Worm (Caenorhabditis elegans) whole organism, late embryonic: ENCODE data around the gene R160.14.

Experiments
- C08G9.2 ChIP-seq: sonication (generic microtip); optimal IDR thresholded peaks from 2 replicates; lab custom pipeline; 2016; ENCODE audit warnings: mild to moderate bottlenecking, missing genetic modification characterization, moderate library complexity, missing compliant biosample characterization
- F13H6.1 ChIP-seq: sonication (generic microtip); optimal IDR thresholded peaks from 2 replicates; lab custom pipeline; 2016; ENCODE audit warnings: missing genetic modification characterization, missing compliant biosample characterization
- K02D7.2 ChIP-seq: sonication (generic microtip); optimal IDR thresholded peaks from 2 replicates; lab custom pipeline; 2017; ENCODE audit warnings: mild to moderate bottlenecking, missing genetic modification characterization, missing compliant biosample characterization
- K09A11.1 ChIP-seq: sonication (generic microtip); optimal IDR thresholded peaks from 2 replicates; lab custom pipeline; 2017; ENCODE audit warnings: antibody characterized with exemption, mild to moderate bottlenecking, missing genetic modification characterization, missing compliant biosample characterization; ENCODE audit not compliant: insufficient read depth
- ahr-1 ChIP-seq: sonication (generic microtip); optimal IDR thresholded peaks from 2 replicates; lab custom pipeline; 2016; ENCODE audit warnings: missing genetic modification characterization, missing compliant biosample characterization
- ama-1 ChIP-seq: fragments of 150-350 bp; optimal IDR thresholded peaks from 2 replicates; lab custom pipeline; 2014
- ceh-14 ChIP-seq: sonication (generic microtip); optimal IDR thresholded peaks from 2 replicates; lab custom pipeline; 2016; ENCODE audit warnings: missing genotype, missing genetic modification characterization, missing compliant biosample characterization
- ceh-18 ChIP-seq: sonication (generic microtip); optimal IDR thresholded peaks from 2 replicates; lab custom pipeline; 2016; ENCODE audit warnings: missing genetic modification characterization, missing compliant biosample characterization
- ceh-19 ChIP-seq: fragments of 200-800 bp; sonication (Bioruptor generic); optimal IDR thresholded peaks from 2 replicates; lab custom pipeline; 2018; ENCODE audit warnings: mild to moderate bottlenecking, missing genetic modification characterization, missing compliant biosample characterization
- ceh-2 ChIP-seq: sonication (generic microtip); optimal IDR thresholded peaks from 2 replicates; lab custom pipeline; 2016; ENCODE audit warnings: missing genotype, missing genetic modification characterization, missing compliant biosample characterization
- ceh-22 ChIP-seq: sonication (generic microtip); optimal IDR thresholded peaks from 2 replicates; lab custom pipeline; 2017; ENCODE audit warnings: missing biosample characterization, missing genetic modification characterization
- ceh-34 ChIP-seq: sonication (generic microtip); optimal IDR thresholded peaks from 2 replicates; lab custom pipeline; 2016; ENCODE audit warnings: mild to moderate bottlenecking, missing genetic modification characterization, missing compliant biosample characterization
- ceh-45 ChIP-seq: fragments of 200-800 bp; sonication (Bioruptor generic); IDR thresholded peaks from 2 replicates; pipeline ENCODE4 v1.3.6; 2022; ENCODE audit warnings: missing genetic modification reagents, missing genetic modification characterization, missing compliant biosample characterization
- ceh-48 ChIP-seq: sonication (generic microtip); optimal IDR thresholded peaks from 2 replicates; lab custom pipeline; 2016; ENCODE audit warnings: missing genetic modification characterization, inconsistent platforms, missing compliant biosample characterization
- ceh-6 ChIP-seq: fragments of 200-800 bp; sonication (Bioruptor generic); optimal IDR thresholded peaks from 2 replicates; lab custom pipeline; 2018; ENCODE audit warnings: mild to moderate bottlenecking, missing genetic modification characterization, missing compliant biosample characterization
- ceh-9 ChIP-seq: sonication (generic microtip); optimal IDR thresholded peaks from 2 replicates; lab custom pipeline; 2016; ENCODE audit warnings: mild to moderate bottlenecking, missing genetic modification characterization, inconsistent platforms, missing compliant biosample characterization
- che-1 ChIP-seq: sonication (generic microtip); optimal IDR thresholded peaks from 2 replicates; lab custom pipeline; 2016; ENCODE audit warnings: mild to moderate bottlenecking, missing genetic modification characterization, missing compliant biosample characterization
- dmd-4 ChIP-seq: sonication (generic microtip); optimal IDR thresholded peaks from 2 replicates; lab custom pipeline; 2016; ENCODE audit warnings: borderline replicate concordance, missing genetic modification characterization, missing compliant biosample characterization
- dve-1 ChIP-seq: sonication (generic microtip); optimal IDR thresholded peaks from 2 replicates; lab custom pipeline; 2017; ENCODE audit warnings: antibody characterized with exemption, mild to moderate bottlenecking, missing genetic modification characterization, missing compliant biosample characterization
- elt-4 ChIP-seq: sonication (generic microtip); optimal IDR thresholded peaks from 2 replicates; lab custom pipeline; 2016; ENCODE audit warnings: missing genetic modification characterization, missing compliant biosample characterization
- ets-4 ChIP-seq: sonication (generic microtip); optimal IDR thresholded peaks from 2 replicates; lab custom pipeline; 2016; ENCODE audit warnings: missing genetic modification characterization, missing compliant biosample characterization
- eyg-1 ChIP-seq: sonication (generic microtip); optimal IDR thresholded peaks from 2 replicates; lab custom pipeline; 2016; ENCODE audit warnings: missing genotype, missing genetic modification characterization, missing compliant biosample characterization
- fax-1 ChIP-seq: sonication (generic microtip); optimal IDR thresholded peaks from 2 replicates; lab custom pipeline; 2016; ENCODE audit warnings: missing genotype, missing genetic modification characterization, missing compliant biosample characterization
- fkh-6 ChIP-seq: sonication (generic microtip); optimal IDR thresholded peaks from 2 replicates; lab custom pipeline; 2016; ENCODE audit warnings: missing genetic modification characterization, missing compliant biosample characterization
- hlh-13 ChIP-seq: fragments of 200-800 bp; sonication (Bioruptor generic); optimal IDR thresholded peaks from 2 replicates; lab custom pipeline; 2018; ENCODE audit warnings: mild to moderate bottlenecking, missing genetic modification characterization, missing compliant biosample characterization
- hlh-15 ChIP-seq: sonication (generic microtip); optimal IDR thresholded peaks from 2 replicates; lab custom pipeline; 2016; ENCODE audit warnings: missing genetic modification characterization, missing compliant biosample characterization
- hlh-30 ChIP-seq: sonication (generic microtip); optimal IDR thresholded peaks from 2 replicates; lab custom pipeline; 2017; ENCODE audit warnings: antibody characterized with exemption, missing genetic modification characterization, missing compliant biosample characterization; ENCODE audit not compliant: insufficient read depth
- hlh-8 ChIP-seq: sonication (generic microtip); optimal IDR thresholded peaks from 2 replicates; lab custom pipeline; 2016; ENCODE audit warnings: missing genotype, missing genetic modification characterization, missing compliant biosample characterization
- lim-6 ChIP-seq: sonication (generic microtip); optimal IDR thresholded peaks from 2 replicates; lab custom pipeline; 2016; ENCODE audit warnings: missing genetic modification characterization, missing compliant biosample characterization
- madf-2 ChIP-seq: sonication (generic microtip); optimal IDR thresholded peaks from 2 replicates; lab custom pipeline; 2017; ENCODE audit warnings: missing genetic modification characterization, missing compliant biosample characterization
- mec-3 ChIP-seq: sonication (generic microtip); optimal IDR thresholded peaks from 2 replicates; lab custom pipeline; 2016; ENCODE audit warnings: borderline replicate concordance, missing genetic modification characterization, missing compliant biosample characterization
- npax-4 ChIP-seq: sonication (generic microtip); optimal IDR thresholded peaks from 2 replicates; lab custom pipeline; 2016; ENCODE audit warnings: missing genetic modification characterization, missing compliant biosample characterization
- odd-2 ChIP-seq: sonication (generic microtip); optimal IDR thresholded peaks from 2 replicates; lab custom pipeline; 2017; ENCODE audit warnings: antibody characterized with exemption, mild to moderate bottlenecking, missing genetic modification characterization, missing compliant biosample characterization
- pat-9 ChIP-seq: fragments of 200-800 bp; sonication (Bioruptor generic); optimal IDR thresholded peaks from 2 replicates; lab custom pipeline; 2018; ENCODE audit warnings: mild to moderate bottlenecking, missing genetic modification characterization, moderate library complexity, missing compliant biosample characterization
- pha-2 ChIP-seq: sonication (generic microtip); optimal IDR thresholded peaks from 2 replicates; lab custom pipeline; 2017; ENCODE audit warnings: mild to moderate bottlenecking, missing genetic modification characterization, missing compliant biosample characterization
- pha-4 ChIP-seq: fragments of 150-350 bp; optimal IDR thresholded peaks from 2 replicates; lab custom pipeline; 2018; ENCODE audit warnings: missing biosample characterization, missing genetic modification reagents, missing genetic modification characterization
- ref-2 ChIP-seq: sonication (generic microtip); optimal IDR thresholded peaks from 2 replicates; lab custom pipeline; 2016; ENCODE audit warnings: missing genetic modification characterization, missing compliant biosample characterization
- rnt-1 ChIP-seq: sonication (generic microtip); optimal IDR thresholded peaks from 2 replicates; lab custom pipeline; 2016; ENCODE audit warnings: missing genetic modification characterization, missing compliant biosample characterization
- sdc-2 ChIP-seq: sonication (generic microtip); optimal IDR thresholded peaks from 2 replicates; lab custom pipeline; 2016; ENCODE audit warnings: missing genotype, missing genetic modification characterization, missing compliant biosample characterization
- sox-4 ChIP-seq: sonication (generic microtip); optimal IDR thresholded peaks from 2 replicates; lab custom pipeline; 2017; ENCODE audit warnings: mild to moderate bottlenecking, missing genetic modification characterization, inconsistent platforms, missing compliant biosample characterization
- syd-9 ChIP-seq: sonication (generic microtip); optimal IDR thresholded peaks from 2 replicates; lab custom pipeline; 2016; ENCODE audit warnings: mild to moderate bottlenecking, missing genetic modification characterization, moderate library complexity, missing compliant biosample characterization
- tbx-2 ChIP-seq: sonication (generic microtip); optimal IDR thresholded peaks from 2 replicates; lab custom pipeline; 2016; ENCODE audit warnings: missing genetic modification characterization, missing compliant biosample characterization
- tbx-7 ChIP-seq: sonication (generic microtip); optimal IDR thresholded peaks from 2 replicates; lab custom pipeline; 2016; ENCODE audit warnings: missing genotype, missing genetic modification characterization, missing compliant biosample characterization
- ttx-3 ChIP-seq: sonication (generic microtip); optimal IDR thresholded peaks from 2 replicates; lab custom pipeline; 2016; ENCODE audit warnings: missing genetic modification reagents, missing genetic modification characterization, missing compliant biosample characterization
- ztf-16 ChIP-seq: sonication (generic microtip); optimal IDR thresholded peaks from 2 replicates; lab custom pipeline; 2017; ENCODE audit warnings: missing genetic modification characterization, missing compliant biosample characterization

The R160.14 gene

DNA sequence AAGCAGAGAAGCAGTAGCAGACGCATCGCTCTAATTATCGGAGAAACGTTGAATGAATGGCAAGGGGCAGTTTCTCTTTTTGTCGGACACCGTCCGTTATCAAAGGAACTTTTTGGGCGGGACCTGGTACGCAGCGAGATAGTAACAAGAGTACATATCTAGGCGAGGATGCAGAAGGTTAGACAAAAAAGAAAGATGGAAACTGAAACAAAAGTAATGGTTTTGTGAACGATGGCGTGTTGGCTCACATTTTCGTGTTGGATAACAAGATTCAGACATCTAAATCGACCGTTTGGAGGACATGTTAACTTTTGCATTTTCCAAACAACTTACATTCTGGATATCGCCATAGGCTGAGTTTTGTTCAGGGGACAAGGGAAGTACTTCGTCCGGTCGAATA is 14.4 kb downstream of the R160.14 start, which contains the start of gene F14H12.6:
Gene F14H12.6, minus strand, starts transcription at position 101 of the 400 bp plus-strand sequence.
- TF ChIP-seq hlh-13 (GFP tag; lab: Kevin White, UChicago): no peak
- no peak for TF ChIP-seq npax-4 (tag; lab: Kevin White, UChicago)
- TF ChIP-seq ceh-34: no peak
- TF ChIP-seq rnt-1 (tag; lab: Kevin White, UChicago): no peak
- TF ChIP-seq pha-2 (tag; lab: Kevin White, UChicago): no peak
- no peak for TF ChIP-seq ahr-1
- no peak for TF ChIP-seq tbx-7 (tag; lab: Kevin White, UChicago)
- TF ChIP-seq lim-6 (tag; lab: Kevin White, UChicago): no peak
- no peak for TF ChIP-seq ceh-14 (tag; lab: Kevin White, UChicago)
- no peak for TF ChIP-seq C08G9.2
- no peak for TF ChIP-seq elt-4 (tag; lab: Kevin White, UChicago)
- TF ChIP-seq ztf-16 (tag; lab: Kevin White, UChicago): no peak
- no peak for TF ChIP-seq ceh-2

- no peak for TF ChIP-seq sdc-2
- TF ChIP-seq madf-2 (tag; lab: Kevin White, UChicago): no peak
- TF ChIP-seq pha-4 (tag; lab: Kevin White, UChicago): no peak
- TF ChIP-seq ceh-18: no peak
- no peak for TF ChIP-seq hlh-8 (tag; lab: Kevin White, UChicago)
- TF ChIP-seq ceh-22 (tag; lab: Kevin White, UChicago): no peak
- TF ChIP-seq ceh-48 (tag; lab: Kevin White, UChicago): no peak
- TF ChIP-seq npax-4 (tag; lab: Kevin White, UChicago): no peak
- TF ChIP-seq dve-1: no peak
- TF ChIP-seq hlh-15 (tag; lab: Kevin White, UChicago): no peak
- no peak for TF ChIP-seq ceh-9 (tag; lab: Kevin White, UChicago)
- TF ChIP-seq ahr-1: no peak
- no peak for TF ChIP-seq ttx-3 (tag; lab: Kevin White, UChicago)
Observed at ce11 chrX:4353318-4353717, 18.6 kb downstream of the R160.14 start, which contains the start of gene col-165. Gene col-165 (plus strand): TSS chrX:4353618.

DNA sequence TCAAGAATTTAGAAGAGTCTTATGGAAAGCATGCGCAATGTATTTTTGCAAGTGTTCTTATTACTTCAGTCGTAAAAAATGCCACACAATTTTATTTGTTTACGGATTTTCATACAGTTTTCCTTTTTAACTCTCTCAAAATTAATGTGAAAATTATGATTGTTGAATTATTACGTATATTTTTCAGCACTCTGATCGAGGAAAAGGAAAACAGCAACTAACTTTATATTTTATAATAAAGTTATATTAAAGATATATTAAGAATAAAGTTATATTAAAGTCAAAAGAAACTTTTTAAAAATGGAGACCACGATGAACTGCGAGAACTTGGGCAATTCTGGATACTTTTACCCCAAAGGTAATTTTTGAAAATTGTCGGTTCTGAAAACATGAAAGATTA is 21.7 kb downstream of the R160.14 start, which contains the start of gene F14H12.2:
Gene F14H12.2, plus strand, starts transcription at position 301 of the 400 bp plus-strand sequence.
- TF ChIP-seq K02D7.2 (tag; lab: Kevin White, UChicago) (no peak), ama-1 (no peak), ets-4 (no peak), ref-2 (no peak), che-1 (tag; lab: Kevin White, UChicago) (no peak), ztf-16 (tag; lab: Kevin White, UChicago) (no peak), F13H6.1 (tag; lab: Kevin White, UChicago) (no peak), odd-2 (tag; lab: Kevin White, UChicago) (no peak), hlh-8 (tag; lab: Kevin White, UChicago) (no peak), tbx-2 (tag; lab: Kevin White, UChicago) (no peak), K09A11.1 (tag; lab: Kevin White, UChicago) (no peak), ceh-6 (GFP tag; lab: Kevin White, UChicago) (no peak), syd-9 (tag; lab: Kevin White, UChicago) (no peak), eyg-1 (tag; lab: Kevin White, UChicago) (no peak), dve-1 (no peak), ahr-1 (no peak)

- no peak for TF ChIP-seq hlh-30 (tag; lab: Kevin White, UChicago)
- no peak for TF ChIP-seq ceh-19 (GFP tag; lab: Kevin White, UChicago)
- TF ChIP-seq mec-3 (tag; lab: Kevin White, UChicago): no peak
- no peak for TF ChIP-seq fkh-6
- TF ChIP-seq sox-4 (tag; lab: Kevin White, UChicago): no peak
- TF ChIP-seq F13H6.1 (tag; lab: Kevin White, UChicago): no peak
- TF ChIP-seq ahr-1: no peak
- TF ChIP-seq ztf-16 (tag; lab: Kevin White, UChicago): no peak
- TF ChIP-seq ref-2: no peak
- no peak for TF ChIP-seq pat-9 (tag; lab: Kevin White, UChicago)
- TF ChIP-seq dmd-4 (tag; lab: Kevin White, UChicago): no peak
- no peak for TF ChIP-seq hlh-8 (tag; lab: Kevin White, UChicago)
- no peak for TF ChIP-seq C08G9.2
- no peak for TF ChIP-seq fax-1
- no peak for TF ChIP-seq ceh-45 (GFP tag; lab: Robert Waterston, UW)
Observed at ce11 chrX:4343915-4344314, 28.0 kb downstream of the R160.14 start, which contains the start of gene F14H12.3. Gene F14H12.3 (plus strand): TSS chrX:4344215.
